Worm (Caenorhabditis elegans) whole organism, late embryonic: ENCODE results near the gene odr-8.

Source experiments
- K09A11.1 ChIP-seq: sonication (generic microtip); optimal IDR thresholded peaks from 2 replicates; lab custom pipeline; 2017; ENCODE audit warnings: antibody characterized with exemption, mild to moderate bottlenecking, missing genetic modification characterization, missing compliant biosample characterization; ENCODE audit not compliant: insufficient read depth
- ahr-1 ChIP-seq: sonication (generic microtip); optimal IDR thresholded peaks from 2 replicates; lab custom pipeline; 2016; ENCODE audit warnings: missing genetic modification characterization, missing compliant biosample characterization
- ceh-18 ChIP-seq: sonication (generic microtip); optimal IDR thresholded peaks from 2 replicates; lab custom pipeline; 2016; ENCODE audit warnings: missing genetic modification characterization, missing compliant biosample characterization
- ceh-19 ChIP-seq: fragments of 200-800 bp; sonication (Bioruptor generic); optimal IDR thresholded peaks from 2 replicates; lab custom pipeline; 2018; ENCODE audit warnings: mild to moderate bottlenecking, missing genetic modification characterization, missing compliant biosample characterization
- ceh-24 ChIP-seq: sonication (generic microtip); optimal IDR thresholded peaks from 2 replicates; lab custom pipeline; 2016; ENCODE audit warnings: mild to moderate bottlenecking, missing genetic modification characterization, missing compliant biosample characterization
- ceh-30 ChIP-seq: fragments of 150-350 bp; optimal IDR thresholded peaks from 2 replicates; lab custom pipeline; 2014; ENCODE audit warnings: missing biosample characterization, missing genetic modification characterization
- ceh-31 ChIP-seq: sonication (generic microtip); optimal IDR thresholded peaks from 2 replicates; lab custom pipeline; 2016; ENCODE audit warnings: missing genetic modification characterization, missing compliant biosample characterization
- ceh-34 ChIP-seq: sonication (generic microtip); optimal IDR thresholded peaks from 2 replicates; lab custom pipeline; 2016; ENCODE audit warnings: mild to moderate bottlenecking, missing genetic modification characterization, missing compliant biosample characterization
- ceh-9 ChIP-seq: sonication (generic microtip); optimal IDR thresholded peaks from 2 replicates; lab custom pipeline; 2016; ENCODE audit warnings: mild to moderate bottlenecking, missing genetic modification characterization, inconsistent platforms, missing compliant biosample characterization
- che-1 ChIP-seq: sonication (generic microtip); optimal IDR thresholded peaks from 2 replicates; lab custom pipeline; 2016; ENCODE audit warnings: mild to moderate bottlenecking, missing genetic modification characterization, missing compliant biosample characterization
- dmd-4 ChIP-seq: sonication (generic microtip); optimal IDR thresholded peaks from 2 replicates; lab custom pipeline; 2016; ENCODE audit warnings: borderline replicate concordance, missing genetic modification characterization, missing compliant biosample characterization
- dve-1 ChIP-seq: sonication (generic microtip); optimal IDR thresholded peaks from 2 replicates; lab custom pipeline; 2017; ENCODE audit warnings: antibody characterized with exemption, mild to moderate bottlenecking, missing genetic modification characterization, missing compliant biosample characterization
- elt-4 ChIP-seq: sonication (generic microtip); optimal IDR thresholded peaks from 2 replicates; lab custom pipeline; 2016; ENCODE audit warnings: missing genetic modification characterization, missing compliant biosample characterization
- eyg-1 ChIP-seq: sonication (generic microtip); optimal IDR thresholded peaks from 2 replicates; lab custom pipeline; 2016; ENCODE audit warnings: missing genotype, missing genetic modification characterization, missing compliant biosample characterization
- fax-1 ChIP-seq: sonication (generic microtip); optimal IDR thresholded peaks from 2 replicates; lab custom pipeline; 2016; ENCODE audit warnings: missing genotype, missing genetic modification characterization, missing compliant biosample characterization
- fkh-10 ChIP-seq: fragments of 150-350 bp; optimal IDR thresholded peaks from 2 replicates; lab custom pipeline; 2014; ENCODE audit warnings: missing biosample characterization, missing genetic modification reagents, missing genetic modification characterization
- hlh-30 ChIP-seq: sonication (generic microtip); optimal IDR thresholded peaks from 2 replicates; lab custom pipeline; 2017; ENCODE audit warnings: antibody characterized with exemption, missing genetic modification characterization, missing compliant biosample characterization; ENCODE audit not compliant: insufficient read depth
- hlh-6 ChIP-seq: sonication (generic microtip); optimal IDR thresholded peaks from 2 replicates; lab custom pipeline; 2016; ENCODE audit warnings: missing genotype, missing genetic modification characterization, missing compliant biosample characterization
- lim-6 ChIP-seq: sonication (generic microtip); optimal IDR thresholded peaks from 2 replicates; lab custom pipeline; 2016; ENCODE audit warnings: missing genetic modification characterization, missing compliant biosample characterization
- lin-11 ChIP-seq: fragments of 200-800 bp; sonication (Bioruptor generic); optimal IDR thresholded peaks from 2 replicates; lab custom pipeline; 2018; ENCODE audit warnings: mild to moderate bottlenecking, missing genetic modification characterization, missing compliant biosample characterization
- madf-2 ChIP-seq: sonication (generic microtip); optimal IDR thresholded peaks from 2 replicates; lab custom pipeline; 2017; ENCODE audit warnings: missing genetic modification characterization, missing compliant biosample characterization
- mec-3 ChIP-seq: sonication (generic microtip); optimal IDR thresholded peaks from 2 replicates; lab custom pipeline; 2016; ENCODE audit warnings: borderline replicate concordance, missing genetic modification characterization, missing compliant biosample characterization
- nfya-1 ChIP-seq: sonication (generic microtip); optimal IDR thresholded peaks from 2 replicates; lab custom pipeline; 2017; ENCODE audit warnings: missing genetic modification characterization, mild to moderate bottlenecking, missing compliant biosample characterization, antibody characterized with exemption, moderate library complexity
- nhr-11 ChIP-seq: fragments of 150-350 bp; optimal IDR thresholded peaks from 2 replicates; lab custom pipeline; 2014; ENCODE audit warnings: missing biosample characterization, missing genetic modification characterization
- nhr-232 ChIP-seq: sonication (generic microtip); optimal IDR thresholded peaks from 2 replicates; lab custom pipeline; 2016; ENCODE audit warnings: missing genetic modification characterization, missing compliant biosample characterization
- pax-1 ChIP-seq: fragments of 150-350 bp; optimal IDR thresholded peaks from 2 replicates; lab custom pipeline; 2014; ENCODE audit warnings: missing biosample characterization, missing genetic modification characterization
- pha-2 ChIP-seq: sonication (generic microtip); optimal IDR thresholded peaks from 2 replicates; lab custom pipeline; 2017; ENCODE audit warnings: mild to moderate bottlenecking, missing genetic modification characterization, missing compliant biosample characterization
- ref-2 ChIP-seq: sonication (generic microtip); optimal IDR thresholded peaks from 2 replicates; lab custom pipeline; 2016; ENCODE audit warnings: missing genetic modification characterization, missing compliant biosample characterization
- rnt-1 ChIP-seq: sonication (generic microtip); optimal IDR thresholded peaks from 2 replicates; lab custom pipeline; 2016; ENCODE audit warnings: missing genetic modification characterization, missing compliant biosample characterization
- sox-2 ChIP-seq: fragments of 200-800 bp; sonication (Bioruptor generic); IDR thresholded peaks from 2 replicates; pipeline ENCODE4 v1.3.6; 2022; ENCODE audit warnings: missing genetic modification reagents, missing genetic modification characterization, missing compliant biosample characterization
- tbx-2 ChIP-seq: sonication (generic microtip); optimal IDR thresholded peaks from 2 replicates; lab custom pipeline; 2016; ENCODE audit warnings: missing genetic modification characterization, missing compliant biosample characterization
- ttx-3 ChIP-seq: sonication (generic microtip); optimal IDR thresholded peaks from 2 replicates; lab custom pipeline; 2016; ENCODE audit warnings: missing genetic modification reagents, missing genetic modification characterization, missing compliant biosample characterization
- unc-42 ChIP-seq: sonication (generic microtip); optimal IDR thresholded peaks from 2 replicates; lab custom pipeline; 2016; ENCODE audit warnings: missing genotype, missing genetic modification characterization, missing compliant biosample characterization
- unc-55 ChIP-seq: sonication (generic microtip); optimal IDR thresholded peaks from 2 replicates; lab custom pipeline; 2017; ENCODE audit warnings: missing biosample characterization, missing genetic modification reagents, missing genetic modification characterization
- zip-5 ChIP-seq: sonication (generic microtip); optimal IDR thresholded peaks from 2 replicates; lab custom pipeline; 2016; ENCODE audit warnings: missing genetic modification characterization, missing compliant biosample characterization
- ztf-16 ChIP-seq: sonication (generic microtip); optimal IDR thresholded peaks from 2 replicates; lab custom pipeline; 2017; ENCODE audit warnings: missing genetic modification characterization, missing compliant biosample characterization

odr-8 gene

DNA sequence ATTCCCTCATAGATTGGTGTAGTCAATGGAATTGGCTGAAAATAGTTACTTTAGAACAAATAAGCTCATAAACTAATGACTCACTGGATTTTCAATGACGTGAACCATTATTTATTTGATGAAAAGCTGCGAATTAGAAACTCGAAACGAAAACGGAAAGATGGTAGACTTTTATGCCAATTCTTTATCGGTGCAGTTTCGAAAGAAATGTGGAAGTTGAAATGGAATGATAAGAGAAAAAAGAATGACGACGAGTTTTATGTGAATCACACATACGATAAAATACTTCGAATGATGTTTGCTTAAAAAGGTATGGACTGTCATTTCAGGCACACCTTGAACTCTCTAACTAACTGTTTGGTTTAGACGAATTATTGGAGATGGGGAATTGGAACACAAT, 7.5 kb upstream of the odr-8 start, which contains the start of the genes lec-11 and irld-7:
lec-11 (minus strand) TSS at position 126 of the 400 bp plus-strand sequence.
irld-7 (plus strand) TSS at position 332 of the 400 bp plus-strand sequence.
- no peak for TF ChIP-seq fax-1 (tag; lab: Kevin White, UChicago)
- no peak for TF ChIP-seq zip-5 (tag; lab: Kevin White, UChicago)
- TF ChIP-seq ceh-19 (GFP tag; lab: Kevin White, UChicago): no peak
- no peak for TF ChIP-seq hlh-30 (tag; lab: Kevin White, UChicago)
- TF ChIP-seq ceh-31 (tag; lab: Kevin White, UChicago): no peak
- no peak for TF ChIP-seq dmd-4 (tag; lab: Kevin White, UChicago)
- TF ChIP-seq sox-2 (GFP tag; lab: Robert Waterston, UW): no peak
- TF ChIP-seq rnt-1: no peak
- TF ChIP-seq ceh-24 (tag; lab: Kevin White, UChicago): no peak
- TF ChIP-seq elt-4 (tag; lab: Kevin White, UChicago): no peak

DNA sequence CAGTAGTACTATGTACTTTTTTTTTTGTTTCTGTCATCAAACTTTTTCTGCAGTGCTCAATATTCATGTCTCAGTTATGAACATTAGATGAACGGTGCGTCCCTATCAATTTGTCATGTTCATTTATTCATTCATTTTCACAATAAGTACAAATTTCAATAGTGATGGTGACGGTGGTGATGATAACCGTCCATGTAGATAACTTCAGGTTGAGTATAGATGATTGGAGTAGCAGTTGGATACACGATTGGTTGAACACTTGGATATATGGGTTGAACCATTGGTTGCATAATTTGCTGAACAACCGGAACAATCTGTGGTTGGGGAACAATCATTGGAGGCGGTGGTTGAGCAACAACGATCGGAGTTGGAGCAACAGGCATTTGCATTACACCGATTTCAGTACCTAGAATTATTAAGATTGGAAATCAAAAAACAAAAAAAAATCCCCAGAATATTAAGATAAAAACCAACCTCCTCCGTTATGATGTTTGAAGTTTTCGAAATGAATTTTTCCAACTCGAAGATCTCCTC, 5.6 kb upstream of the odr-8 start:
- no peak for TF ChIP-seq lin-11
- no peak for TF ChIP-seq unc-42 (tag; lab: Kevin White, UChicago)
- no peak for TF ChIP-seq nhr-11

ce11 chrIV:6585397-6585921, 3.0 kb upstream of the odr-8 start, which contains the start of the genes F38A5.2 and dnj-11:
Gene F38A5.2, minus strand, starts transcription at chrIV:6585400.
Gene dnj-11, plus strand, starts transcription at chrIV:6585871.
- peak; percentile 72 for TF ChIP-seq ceh-31 (tag; lab: Kevin White, UChicago)
- peak; percentile 48 for TF ChIP-seq nfya-1 (tag; lab: Kevin White, UChicago)
- TF ChIP-seq pax-1 (tag; lab: Kevin White, UChicago): peak; percentile 71
- peak; percentile 33 for TF ChIP-seq tbx-2 (tag; lab: Kevin White, UChicago)
- peak; percentile 50 for TF ChIP-seq unc-42 (tag; lab: Kevin White, UChicago)
- TF ChIP-seq ceh-34 (tag; lab: Kevin White, UChicago): peak; percentile 26
- TF ChIP-seq dve-1: peak; percentile 42
- peak; percentile 14 for TF ChIP-seq hlh-30 (tag; lab: Kevin White, UChicago)
- no peak for TF ChIP-seq hlh-6 (tag; lab: Kevin White, UChicago)
- TF ChIP-seq ceh-18 (tag; lab: Kevin White, UChicago): peak; percentile 39
- TF ChIP-seq nhr-232 (tag; lab: Kevin White, UChicago): no peak
- no peak for TF ChIP-seq eyg-1 (tag; lab: Kevin White, UChicago)
- peak; percentile 55 for TF ChIP-seq rnt-1
- TF ChIP-seq lin-11: no peak
- peak; percentile 27 for TF ChIP-seq unc-55 (GFP tag; lab: Kevin White, UChicago)
- no peak for TF ChIP-seq mec-3 (tag; lab: Kevin White, UChicago)

DNA sequence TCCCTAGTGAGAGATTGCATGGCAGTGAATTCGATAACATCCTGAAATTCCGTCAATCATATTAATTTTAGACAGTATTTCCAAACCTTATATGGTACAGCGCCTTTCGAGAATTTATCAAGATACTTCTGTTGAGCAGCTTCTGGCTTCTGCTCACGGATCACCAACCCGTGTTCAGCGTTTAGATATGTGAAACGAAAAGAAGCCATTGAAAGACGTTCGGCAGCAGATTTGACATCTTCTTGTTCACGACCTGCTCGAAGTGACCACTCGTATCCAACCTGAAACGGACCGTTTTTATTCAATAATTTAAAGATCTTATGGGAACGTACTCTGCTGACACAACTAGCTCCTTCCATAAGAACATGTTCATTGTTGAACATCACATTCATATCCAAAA, 846 bp downstream of the odr-8 start:
- TF ChIP-seq che-1 (tag; lab: Kevin White, UChicago): no peak
- TF ChIP-seq lim-6 (tag; lab: Kevin White, UChicago): no peak
- no peak for TF ChIP-seq fkh-10 (GFP tag; lab: Kevin White, UChicago)
- TF ChIP-seq madf-2 (tag; lab: Kevin White, UChicago): no peak
- TF ChIP-seq K09A11.1: no peak
- TF ChIP-seq nhr-11: no peak
- no peak for TF ChIP-seq ceh-30 (tag; lab: Kevin White, UChicago)
- TF ChIP-seq hlh-30 (tag; lab: Kevin White, UChicago): no peak
- TF ChIP-seq dmd-4 (tag; lab: Kevin White, UChicago): no peak
- TF ChIP-seq sox-2 (GFP tag; lab: Robert Waterston, UW): no peak
- no peak for TF ChIP-seq ceh-9 (tag; lab: Kevin White, UChicago)
- TF ChIP-seq eyg-1 (tag; lab: Kevin White, UChicago): no peak
- no peak for TF ChIP-seq hlh-6 (tag; lab: Kevin White, UChicago)
- no peak for TF ChIP-seq unc-42 (tag; lab: Kevin White, UChicago)
- no peak for TF ChIP-seq pha-2
- no peak for TF ChIP-seq ttx-3
- TF ChIP-seq ref-2 (tag; lab: Kevin White, UChicago): no peak
- no peak for TF ChIP-seq zip-5 (tag; lab: Kevin White, UChicago)
- TF ChIP-seq ahr-1 (tag; lab: Kevin White, UChicago): no peak
- TF ChIP-seq ztf-16 (tag; lab: Kevin White, UChicago): no peak
- TF ChIP-seq, all 69 proteins: peak for 0
